Worm (Caenorhabditis elegans) whole organism, late embryonic: ENCODE results near the gene lin-25.

ENCODE experiments used
- ama-1 ChIP-seq: fragments of 150-350 bp; optimal IDR thresholded peaks from 2 replicates; lab custom pipeline; 2014
- dve-1 ChIP-seq: sonication (generic microtip); optimal IDR thresholded peaks from 2 replicates; lab custom pipeline; 2017; ENCODE audit warnings: antibody characterized with exemption, mild to moderate bottlenecking, missing genetic modification characterization, missing compliant biosample characterization
- fax-1 ChIP-seq: sonication (generic microtip); optimal IDR thresholded peaks from 2 replicates; lab custom pipeline; 2016; ENCODE audit warnings: missing genotype, missing genetic modification characterization, missing compliant biosample characterization
- hlh-15 ChIP-seq: sonication (generic microtip); optimal IDR thresholded peaks from 2 replicates; lab custom pipeline; 2016; ENCODE audit warnings: missing genetic modification characterization, missing compliant biosample characterization
- mec-3 ChIP-seq: sonication (generic microtip); optimal IDR thresholded peaks from 2 replicates; lab custom pipeline; 2016; ENCODE audit warnings: borderline replicate concordance, missing genetic modification characterization, missing compliant biosample characterization
- nfya-1 ChIP-seq: sonication (generic microtip); optimal IDR thresholded peaks from 2 replicates; lab custom pipeline; 2017; ENCODE audit warnings: missing genetic modification characterization, mild to moderate bottlenecking, missing compliant biosample characterization, antibody characterized with exemption, moderate library complexity
- nhr-11 ChIP-seq: fragments of 150-350 bp; optimal IDR thresholded peaks from 2 replicates; lab custom pipeline; 2014; ENCODE audit warnings: missing biosample characterization, missing genetic modification characterization
- pha-4 ChIP-seq: fragments of 150-350 bp; optimal IDR thresholded peaks from 2 replicates; lab custom pipeline; 2018; ENCODE audit warnings: missing biosample characterization, missing genetic modification reagents, missing genetic modification characterization
- pqm-1 ChIP-seq: sonication (generic microtip); optimal IDR thresholded peaks from 2 replicates; lab custom pipeline; 2016; ENCODE audit warnings: missing genetic modification characterization, missing compliant biosample characterization
- ref-2 ChIP-seq: sonication (generic microtip); optimal IDR thresholded peaks from 2 replicates; lab custom pipeline; 2016; ENCODE audit warnings: missing genetic modification characterization, missing compliant biosample characterization
- sox-4 ChIP-seq: sonication (generic microtip); optimal IDR thresholded peaks from 2 replicates; lab custom pipeline; 2017; ENCODE audit warnings: mild to moderate bottlenecking, missing genetic modification characterization, inconsistent platforms, missing compliant biosample characterization
- tbx-7 ChIP-seq: sonication (generic microtip); optimal IDR thresholded peaks from 2 replicates; lab custom pipeline; 2016; ENCODE audit warnings: missing genotype, missing genetic modification characterization, missing compliant biosample characterization
- ztf-16 ChIP-seq: sonication (generic microtip); optimal IDR thresholded peaks from 2 replicates; lab custom pipeline; 2017; ENCODE audit warnings: missing genetic modification characterization, missing compliant biosample characterization

DNA sequence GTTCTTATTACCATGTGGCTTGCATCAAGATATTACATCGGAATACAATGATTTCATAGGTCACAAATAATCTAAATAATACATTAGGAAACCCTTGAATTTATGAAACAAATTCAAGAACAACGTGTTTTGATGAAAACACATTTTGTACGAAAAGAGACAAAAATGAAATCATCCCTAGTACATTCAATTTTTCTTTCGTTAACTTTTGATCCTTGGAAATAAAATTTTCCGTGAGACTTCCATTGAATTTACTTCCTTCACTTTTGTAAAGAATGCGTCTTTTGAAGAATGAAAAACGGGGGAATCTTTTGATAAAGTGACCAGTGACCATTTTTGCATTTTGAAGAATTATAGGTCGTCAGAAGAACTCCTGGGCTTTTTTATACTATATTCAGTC is 24.0 kb downstream of the lin-25 start:
- no peak for TF ChIP-seq fax-1 (tag; lab: Kevin White, UChicago)
- TF ChIP-seq nhr-11 (tag; lab: Kevin White, UChicago): no peak
- TF ChIP-seq mec-3 (tag; lab: Kevin White, UChicago): no peak
- TF ChIP-seq ref-2 (tag; lab: Kevin White, UChicago): no peak
- no peak for TF ChIP-seq ztf-16
- no peak for TF ChIP-seq ama-1 (lab: Kevin White, UChicago)
- TF ChIP-seq nfya-1 (tag; lab: Kevin White, UChicago): no peak
- TF ChIP-seq pqm-1 (tag; lab: Kevin White, UChicago): no peak
- no peak for TF ChIP-seq tbx-7 (tag; lab: Kevin White, UChicago)
- TF ChIP-seq hlh-15 (tag; lab: Kevin White, UChicago): no peak
- TF ChIP-seq pha-4 (tag; lab: Kevin White, UChicago): no peak
- no peak for TF ChIP-seq sox-4 (tag; lab: Kevin White, UChicago)
- no peak for TF ChIP-seq dve-1 (tag; lab: Kevin White, UChicago)
